Worm (Caenorhabditis elegans): ENCODE data around the gene aexr-3.

The aexr-3 gene

ce11 chrX:8997450-8998075 is 36.6 kb upstream of the aexr-3 start, which contains the start of gene C24A3.2:
Gene C24A3.2, plus strand, starts transcription at chrX:8997500.
- TF ChIP-seq unc-39 (tag; optimal IDR thresholded peaks at IDR 0.05): no peak
- TF ChIP-seq hmg-11 (tag; optimal IDR thresholded peaks at IDR 0.05): no peak
- peak; percentile 19 for TF ChIP-seq nfya-1 (tag; optimal IDR thresholded peaks at IDR 0.05; ENCODE audit: insufficient read depth)
- TF ChIP-seq pha-4 (tag; optimal IDR thresholded peaks at IDR 0.05): peak; percentile 5
- no peak for TF ChIP-seq elt-3 (tag; optimal IDR thresholded peaks at IDR 0.05)
- TF ChIP-seq nhr-76 (tag; optimal IDR thresholded peaks at IDR 0.05): no peak
- peak; percentile 27 for TF ChIP-seq egl-5 (tag; optimal IDR thresholded peaks at IDR 0.05)
- no peak for TF ChIP-seq nhr-28 (tag; optimal IDR thresholded peaks at IDR 0.05)
- TF ChIP-seq nhr-237 (tag; optimal IDR thresholded peaks at IDR 0.05): no peak

ce11 chrX:8996496-8997116 is 35.6 kb upstream of the aexr-3 start:
- peak; percentile 89 for TF ChIP-seq fkh-10 (GFP tag; optimal IDR thresholded peaks at IDR 0.05)
- TF ChIP-seq pha-4 (tag; optimal IDR thresholded peaks at IDR 0.05): peak; percentile 27
- TF ChIP-seq ceh-28 (tag; optimal IDR thresholded peaks at IDR 0.05): no peak

- TF ChIP-seq nhr-43 (tag; optimal IDR thresholded peaks at IDR 0.05; ENCODE audit: poor library complexity, severe bottlenecking): no peak
- TF ChIP-seq nhr-25 (tag; optimal IDR thresholded peaks at IDR 0.05): no peak
- no peak for TF ChIP-seq daf-12 (tag; optimal IDR thresholded peaks at IDR 0.05)
- no peak for TF ChIP-seq elt-1 (tag; optimal IDR thresholded peaks at IDR 0.05)
- TF ChIP-seq nhr-67 (tag; optimal IDR thresholded peaks at IDR 0.05): no peak
- TF ChIP-seq egl-27 (tag; optimal IDR thresholded peaks at IDR 0.05): no peak
- peak; percentile 34 for TF ChIP-seq tbx-2 (tag; optimal IDR thresholded peaks at IDR 0.05)
- TF ChIP-seq fkh-2 (tag; optimal IDR thresholded peaks at IDR 0.05): no peak
- no peak for TF ChIP-seq ZK546.5 (tag; optimal IDR thresholded peaks at IDR 0.05)
- no peak for TF ChIP-seq pha-4 (tag; optimal IDR thresholded peaks at IDR 0.05)
- peak; percentile 16 for TF ChIP-seq ceh-82 (tag; optimal IDR thresholded peaks at IDR 0.05)
- TF ChIP-seq nhr-28 (tag; optimal IDR thresholded peaks at IDR 0.05): no peak
- TF ChIP-seq lin-39 (tag; optimal IDR thresholded peaks at IDR 0.05): peak; percentile 61
- TF ChIP-seq pqm-1 (tag; optimal IDR thresholded peaks at IDR 0.05): no peak
- peak; percentile 90 for TF ChIP-seq hmg-11 (tag; optimal IDR thresholded peaks at IDR 0.05)
- no peak for TF ChIP-seq nhr-11 (tag; optimal IDR thresholded peaks at IDR 0.05)
- TF ChIP-seq nhr-77 (tag; optimal IDR thresholded peaks at IDR 0.05): no peak
- TF ChIP-seq ztf-4 (tag; optimal IDR thresholded peaks at IDR 0.05): no peak
- peak; percentile 4 for TF ChIP-seq ceh-28 (tag; optimal IDR thresholded peaks at IDR 0.05)
- no peak for TF ChIP-seq ceh-16 (tag; optimal IDR thresholded peaks at IDR 0.05)
- peak; percentile 40 for TF ChIP-seq snpc-4 (tag; optimal IDR thresholded peaks at IDR 0.05)
- no peak for TF ChIP-seq mml-1 (tag; optimal IDR thresholded peaks at IDR 0.05)
- TF ChIP-seq lsy-12 (tag; optimal IDR thresholded peaks at IDR 0.05): peak; percentile 18
- TF ChIP-seq lin-15B (tag; optimal IDR thresholded peaks at IDR 0.05): no peak
- no peak for TF ChIP-seq nhr-237 (tag; optimal IDR thresholded peaks at IDR 0.05)
- TF ChIP-seq fkh-10 (GFP tag; optimal IDR thresholded peaks at IDR 0.05): peak; percentile 41
- no peak for TF ChIP-seq nhr-12 (tag; optimal IDR thresholded peaks at IDR 0.05)
- no peak for TF ChIP-seq mdl-1 (tag; optimal IDR thresholded peaks at IDR 0.05)
- TF ChIP-seq sea-2 (GFP tag; optimal IDR thresholded peaks at IDR 0.05): no peak
- no peak for TF ChIP-seq elt-2 (tag; optimal IDR thresholded peaks at IDR 0.05)
- TF ChIP-seq unc-39 (tag; optimal IDR thresholded peaks at IDR 0.05): no peak
- TF ChIP-seq egl-5 (tag; optimal IDR thresholded peaks at IDR 0.05): no peak
- TF ChIP-seq nfya-1 (tag; optimal IDR thresholded peaks at IDR 0.05; ENCODE audit: insufficient read depth): peak; percentile 71
- no peak for TF ChIP-seq aly-2 (tag; optimal IDR thresholded peaks at IDR 0.05)
- TF ChIP-seq nhr-76 (tag; optimal IDR thresholded peaks at IDR 0.05): no peak
- no peak for TF ChIP-seq nhr-23 (tag; optimal IDR thresholded peaks at IDR 0.05)
- no peak for TF ChIP-seq fos-1 (tag; optimal IDR thresholded peaks at IDR 0.05)
- no peak for TF ChIP-seq ceh-9 (tag; optimal IDR thresholded peaks at IDR 0.05)
- no peak for TF ChIP-seq zag-1 (tag; optimal IDR thresholded peaks at IDR 0.05)
- no peak for TF ChIP-seq elt-3 (tag; optimal IDR thresholded peaks at IDR 0.05)
- TF ChIP-seq R02D3.7 (tag; optimal IDR thresholded peaks at IDR 0.05): no peak
- no peak for TF ChIP-seq ztf-11 (tag; optimal IDR thresholded peaks at IDR 0.05)
- no peak for TF ChIP-seq unc-62 (GFP tag; optimal IDR thresholded peaks at IDR 0.05)
- TF ChIP-seq jun-1 (tag; optimal IDR thresholded peaks at IDR 0.05): no peak
- TF ChIP-seq eor-1 (tag; optimal IDR thresholded peaks at IDR 0.05): no peak
- TF ChIP-seq ama-1 (optimal IDR thresholded peaks at IDR 0.05): no peak
- TF ChIP-seq skn-1 (tag; optimal IDR thresholded peaks at IDR 0.05): no peak
Measured at ce11 chrX:8995527-8995946, 34.6 kb upstream of the aexr-3 start.

Measured in whole organism, L3 larva.